Fruit fly (Drosophila melanogaster) whole organism, pupa: ENCODE results near the gene Gr64d.

ENCODE experiments used
- CG12605 ChIP-seq: fragments of 200-800 bp; sonication (Bioruptor generic); IDR thresholded peaks from 2 replicates; pipeline ENCODE4 v1.3.6; 2022; ENCODE audit warnings: missing biosample characterization, missing genetic modification characterization
- EcR ChIP-seq: fragments of 200-800 bp; sonication (Bioruptor generic); optimal IDR thresholded peaks from 3 replicates; lab custom pipeline; 2019; ENCODE audit warnings: missing biosample characterization, missing genetic modification characterization, mild to moderate bottlenecking, moderate library complexity, missing genetic modification reagents
- Pif1B ChIP-seq: fragments of 200-800 bp; sonication (Bioruptor generic); optimal IDR thresholded peaks from 3 replicates; lab custom pipeline; 2016; ENCODE audit warnings: missing biosample characterization, missing genetic modification characterization
- rn ChIP-seq: fragments of 200-800 bp; sonication (Bioruptor generic); IDR thresholded peaks from 2 replicates; pipeline ENCODE4 v1.3.6; 2022; ENCODE audit warnings: missing biosample characterization, missing genetic modification characterization

dm6 chr3L:4040247-4040925 is 8.5 kb downstream of the Gr64d start, which contains the start of the genes CG11593 and Rcd5:
- TF ChIP-seq EcR (GFP tag; lab: Kevin White, UChicago) (no peak), CG12605 (GFP tag; lab: Robert Waterston, UW) (no peak), rn (GFP tag; lab: Robert Waterston, UW) (peak; percentile 70), Pif1B (GFP tag; lab: Kevin White, UChicago) (no peak)
